Worm (Caenorhabditis elegans) whole organism, midembryonic: Measurements from ENCODE around the gene pfk-1.1.

Source experiments
- cog-1 ChIP-seq: sonication (generic microtip); optimal IDR thresholded peaks from 2 replicates; lab custom pipeline; 2016; ENCODE audit warnings: missing genetic modification characterization, missing compliant biosample characterization
- flt-1 ChIP-seq: fragments of 200-800 bp; sonication (Bioruptor generic); IDR thresholded peaks from 2 replicates; pipeline ENCODE4 v1.3.6; 2022; ENCODE audit warnings: missing genetic modification characterization, missing compliant biosample characterization
- klf-2 ChIP-seq: fragments of 200-800 bp; sonication (Bioruptor generic); conservative IDR thresholded peaks from 2 replicates; pipeline ENCODE4 v1.3.6; 2022; ENCODE audit warnings: missing genetic modification reagents, missing genetic modification characterization, missing compliant biosample characterization
- med-1 ChIP-seq: sonication (generic microtip); optimal IDR thresholded peaks from 2 replicates; lab custom pipeline; 2017; ENCODE audit warnings: missing genetic modification characterization, mild to moderate bottlenecking, missing compliant biosample characterization, antibody characterized with exemption, missing genetic modification reagents; ENCODE audit not compliant: insufficient read depth
- ref-1 ChIP-seq: fragments of 200-800 bp; sonication (Bioruptor generic); conservative IDR thresholded peaks from 2 replicates; pipeline ENCODE4 v1.3.6; 2022; ENCODE audit warnings: missing genetic modification reagents, missing genetic modification characterization, missing compliant biosample characterization
- tab-1 ChIP-seq: fragments of 200-800 bp; sonication (Bioruptor generic); IDR thresholded peaks from 2 replicates; pipeline ENCODE4 v1.3.6; 2022; ENCODE audit warnings: missing genetic modification characterization, missing compliant biosample characterization
- ztf-23 ChIP-seq: fragments of 200-800 bp; sonication (Bioruptor generic); IDR thresholded peaks from 2 replicates; pipeline ENCODE4 v1.3.6; 2022; ENCODE audit warnings: missing genetic modification reagents, missing genetic modification characterization, missing compliant biosample characterization

ce11 chrX:2946508-2947005 is 5.9 kb downstream of the pfk-1.1 start, which contains the start of the genes Y41G9A.10 and Y41G9A.5:
- TF ChIP-seq ref-1 (GFP tag; lab: Robert Waterston, UW), result no peak
- no peak for TF ChIP-seq cog-1 (tag; lab: Kevin White, UChicago)
- TF ChIP-seq med-1, result no peak
- TF ChIP-seq ztf-23 (GFP tag; lab: Robert Waterston, UW), result no peak
- no peak for TF ChIP-seq klf-2
- no peak for TF ChIP-seq tab-1 (GFP tag; lab: Robert Waterston, UW)
- no peak for TF ChIP-seq flt-1 (GFP tag; lab: Robert Waterston, UW)
